Fruit fly (Drosophila melanogaster) whole organism, embryonic: ENCODE results near the gene Cpr73D.
A peak's percentile ranks its signal among the peaks of the same experiment; 100 is the strongest.

Experiments used
- CG7745 ChIP-seq: fragments of 200-800 bp; sonication (Bioruptor generic); optimal IDR thresholded peaks from 2 replicates; lab custom pipeline; 2018; ENCODE audit warnings: missing biosample characterization, mild to moderate bottlenecking, missing genetic modification characterization, moderate library complexity
- eve ChIP-seq, 2 experiments: fragments of >200 bp; optimal IDR thresholded peaks; 2 replicates each; lab custom pipeline; 2017; ENCODE audit warnings: missing biosample characterization in 2 of 2, missing genetic modification characterization in 2 of 2
- sna ChIP-seq: fragments of 200-800 bp; sonication (Bioruptor generic); IDR thresholded peaks from 2 replicates; pipeline ENCODE4 v1.3.6; 2022; ENCODE audit warnings: missing biosample characterization, missing genetic modification characterization; ENCODE audit not compliant: partially characterized antibody
- z ChIP-seq: fragments of 200-800 bp; sonication (Bioruptor generic); IDR thresholded peaks from 3 replicates; pipeline ENCODE4 v1.3.6; 2022; ENCODE audit warnings: missing biosample characterization, missing genetic modification characterization

dm6 chr3L:16975638-16976528 lies 18.4 kb upstream of the Cpr73D start:
- TF ChIP-seq eve (GFP tag; optimal IDR thresholded peaks at IDR 0.05; lab: Kevin White, UChicago) (peak in 1 of 2 experiments; percentile 59), sna (no peak), z (GFP tag; lab: Robert Waterston, UW) (no peak), CG7745 (tag; lab: Kevin White, UChicago) (no peak)
